Worm (Caenorhabditis elegans): Measurements from ENCODE around the gene C05D12.5.

ce11 chrII:11444973-11445372 is 10.9 kb downstream of the C05D12.5 start, which contains the start of gene W02B12.13:
- TF ChIP-seq aly-2 (tag; optimal IDR thresholded peaks at IDR 0.05) (no peak), mep-1 (tag; optimal IDR thresholded peaks at IDR 0.05) (no peak), efl-3 (GFP tag; optimal IDR thresholded peaks at IDR 0.05) (no peak), elt-2 (tag; optimal IDR thresholded peaks at IDR 0.05) (no peak), lir-3 (tag; optimal IDR thresholded peaks at IDR 0.05; ENCODE audit: poor library complexity) (no peak), C04F5.9 (tag; optimal IDR thresholded peaks at IDR 0.05) (no peak), ztf-4 (tag; optimal IDR thresholded peaks at IDR 0.05) (no peak), sptf-1 (tag; optimal IDR thresholded peaks at IDR 0.05) (no peak)
